Fruit fly (Drosophila melanogaster) whole organism, embryonic: ENCODE results near the gene CG31793.

Experiments
- C15 ChIP-seq: fragments of 200-800 bp; sonication (Bioruptor generic); IDR thresholded peaks from 3 replicates; pipeline ENCODE4 v1.3.6; 2022; ENCODE audit warnings: missing biosample characterization, missing genetic modification characterization
- CG10147 ChIP-seq: fragments of 200-800 bp; sonication (Bioruptor generic); optimal IDR thresholded peaks from 2 replicates; lab custom pipeline; 2019; ENCODE audit warnings: missing biosample characterization, mild to moderate bottlenecking, missing genetic modification characterization, moderate library complexity
- CG10209 ChIP-seq: fragments of 200-800 bp; sonication (Bioruptor generic); optimal IDR thresholded peaks from 3 replicates; lab custom pipeline; 2017; ENCODE audit warnings: missing biosample characterization, mild to moderate bottlenecking, missing genetic modification characterization, missing genetic modification reagents
- CG10654 ChIP-seq: fragments of 200-800 bp; sonication (Bioruptor generic); optimal IDR thresholded peaks from 2 replicates; lab custom pipeline; 2016; ENCODE audit warnings: missing biosample characterization, missing genetic modification characterization
- CG12104 ChIP-seq: fragments of 200-800 bp; sonication (Bioruptor generic); optimal IDR thresholded peaks from 3 replicates; lab custom pipeline; 2016; ENCODE audit warnings: missing biosample characterization, missing genetic modification characterization
- CG14441 ChIP-seq: fragments of 200-800 bp; sonication (Bioruptor generic); IDR thresholded peaks from 2 replicates; pipeline ENCODE4 v1.3.6; 2022; ENCODE audit warnings: missing biosample characterization, missing genetic modification characterization
- CG15073 ChIP-seq: fragments of 200-800 bp; sonication (Bioruptor generic); optimal IDR thresholded peaks from 2 replicates; lab custom pipeline; 2016; ENCODE audit warnings: missing biosample characterization, missing genetic modification characterization
- CG17186 ChIP-seq: fragments of 200-800 bp; sonication (Bioruptor generic); optimal IDR thresholded peaks from 3 replicates; lab custom pipeline; 2017; ENCODE audit warnings: missing biosample characterization, missing genetic modification reagents, missing genetic modification characterization
- CG17568 ChIP-seq: fragments of 200-800 bp; sonication (Bioruptor generic); optimal IDR thresholded peaks from 2 replicates; lab custom pipeline; 2018; ENCODE audit warnings: missing biosample characterization, mild to moderate bottlenecking, missing genetic modification characterization, moderate library complexity
- CG18764 ChIP-seq: fragments of 200-800 bp; sonication (Bioruptor generic); optimal IDR thresholded peaks from 3 replicates; lab custom pipeline; 2016; ENCODE audit warnings: missing biosample characterization, missing genetic modification characterization
- CG2202 ChIP-seq: fragments of 200-800 bp; sonication (Bioruptor generic); optimal IDR thresholded peaks from 2 replicates; lab custom pipeline; 2018; ENCODE audit warnings: missing biosample characterization, mild to moderate bottlenecking, missing genetic modification characterization
- CG2889 ChIP-seq: fragments of 200-800 bp; sonication (Bioruptor generic); IDR thresholded peaks from 3 replicates; pipeline ENCODE4 v1.3.6; 2022; ENCODE audit warnings: missing biosample characterization, missing genetic modification characterization
- CG3065 ChIP-seq: fragments of 200-800 bp; sonication (Bioruptor generic); optimal IDR thresholded peaks from 2 replicates; lab custom pipeline; 2016; ENCODE audit warnings: missing biosample characterization, missing genetic modification characterization
- CG4328 ChIP-seq: fragments of 200-800 bp; sonication (Bioruptor generic); optimal IDR thresholded peaks from 3 replicates; lab custom pipeline; 2017; ENCODE audit warnings: missing biosample characterization, missing genetic modification reagents, missing genetic modification characterization
- CG6689 ChIP-seq: fragments of 200-800 bp; sonication (Bioruptor generic); IDR thresholded peaks from 2 replicates; pipeline ENCODE4 v1.3.6; 2022; ENCODE audit warnings: missing biosample characterization, missing genetic modification characterization
- CG7745 ChIP-seq: fragments of 200-800 bp; sonication (Bioruptor generic); optimal IDR thresholded peaks from 2 replicates; lab custom pipeline; 2018; ENCODE audit warnings: missing biosample characterization, mild to moderate bottlenecking, missing genetic modification characterization, moderate library complexity
- CG7963 ChIP-seq: fragments of 200-800 bp; sonication (Bioruptor generic); IDR thresholded peaks from 3 replicates; pipeline ENCODE4 v1.3.6; 2022; ENCODE audit warnings: missing biosample characterization, missing genetic modification characterization; ENCODE audit not compliant: partially characterized antibody
- CG9609 ChIP-seq: fragments of 200-800 bp; sonication (Bioruptor generic); optimal IDR thresholded peaks from 3 replicates; lab custom pipeline; 2016; ENCODE audit warnings: missing biosample characterization, missing genetic modification characterization
- Drgx ChIP-seq: fragments of 200-800 bp; sonication (Bioruptor generic); IDR thresholded peaks from 2 replicates; pipeline ENCODE4 v1.3.6; 2022; ENCODE audit warnings: missing biosample characterization, missing genetic modification characterization
- Fer2 ChIP-seq: fragments of 200-800 bp; sonication (Bioruptor generic); optimal IDR thresholded peaks from 2 replicates; lab custom pipeline; 2018; ENCODE audit warnings: missing biosample characterization, mild to moderate bottlenecking, missing genetic modification characterization, moderate library complexity
- Gug ChIP-seq: fragments of 200-800 bp; sonication (Bioruptor generic); IDR thresholded peaks from 4 replicates; pipeline ENCODE4 v1.3.6; 2022; ENCODE audit warnings: missing biosample characterization, missing genetic modification characterization
- Hand ChIP-seq: fragments of 200-800 bp; sonication (Bioruptor generic); optimal IDR thresholded peaks from 2 replicates; lab custom pipeline; 2017; ENCODE audit warnings: mild to moderate bottlenecking, missing biosample characterization, missing genetic modification reagents, missing genetic modification characterization
- Mrtf ChIP-seq: fragments of 200-800 bp; sonication (Bioruptor generic); IDR thresholded peaks from 3 replicates; pipeline ENCODE4 v1.3.6; 2022; ENCODE audit warnings: missing biosample characterization, missing genetic modification characterization
- Nf-YC ChIP-seq: fragments of 200-800 bp; optimal IDR thresholded peaks from 3 replicates; lab custom pipeline; 2019; ENCODE audit warnings: missing biosample characterization, mild to moderate bottlenecking, missing genetic modification characterization, moderate library complexity
- Pdp1 ChIP-seq, 2 experiments: fragments of 200-800 bp; sonication (Bioruptor generic); optimal IDR thresholded peaks; 3 replicates each; lab custom pipeline; 2016; ENCODE audit warnings: missing biosample characterization in 2 of 2, missing genetic modification characterization in 2 of 2, mild to moderate bottlenecking in 1 of 2, moderate library complexity in 1 of 2
- Ravus ChIP-seq: fragments of 200-800 bp; sonication (Bioruptor generic); IDR thresholded peaks from 2 replicates; pipeline ENCODE4 v1.3.6; 2022; ENCODE audit warnings: missing biosample characterization, missing genetic modification characterization
- Scr ChIP-seq: fragments of 200-800 bp; sonication (Bioruptor generic); IDR thresholded peaks from 2 replicates; pipeline ENCODE4 v1.3.6; 2022; ENCODE audit warnings: missing biosample characterization, missing genetic modification characterization; ENCODE audit not compliant: partially characterized antibody
- Stat92E ChIP-seq, 3 experiments: fragments of >200 bp in 2 of 3; fragments of 200-800 bp in 1 of 3; sonication (Bioruptor generic) in 1 of 3; optimal IDR thresholded peaks; 2 replicates each; lab custom pipeline; 2017 to 2019; ENCODE audit warnings: missing biosample characterization in 3 of 3, missing genetic modification characterization in 3 of 3, mild to moderate bottlenecking in 1 of 3, moderate library complexity in 1 of 3
- TFAM ChIP-seq: fragments of 200-800 bp; sonication (Bioruptor generic); optimal IDR thresholded peaks from 2 replicates; lab custom pipeline; 2017; ENCODE audit warnings: missing biosample characterization, missing genetic modification characterization, inconsistent platforms
- Tbp ChIP-seq: fragments of >200 bp; optimal IDR thresholded peaks from 2 replicates; lab custom pipeline; 2018; ENCODE audit warnings: missing biosample characterization, missing genetic modification characterization
- ac ChIP-seq: fragments of 200-800 bp; sonication (Bioruptor generic); optimal IDR thresholded peaks from 3 replicates; lab custom pipeline; 2017; ENCODE audit warnings: missing biosample characterization, mild to moderate bottlenecking, missing genetic modification characterization
- ara ChIP-seq: fragments of 200-800 bp; sonication (Bioruptor generic); IDR thresholded peaks from 2 replicates; pipeline ENCODE4 v1.3.6; 2022; ENCODE audit warnings: missing biosample characterization, missing genetic modification characterization
- ase ChIP-seq: fragments of 200-800 bp; sonication (Bioruptor generic); IDR thresholded peaks from 3 replicates; pipeline ENCODE4 v1.3.6; 2022; ENCODE audit warnings: missing biosample characterization, missing genetic modification characterization
- bowl ChIP-seq: fragments of 200-800 bp; sonication (Bioruptor generic); IDR thresholded peaks from 2 replicates; pipeline ENCODE4 v1.3.6; 2022; ENCODE audit warnings: missing biosample characterization, missing genetic modification characterization
- cad ChIP-seq: fragments of >200 bp; optimal IDR thresholded peaks from 2 replicates; lab custom pipeline; 2017; ENCODE audit warnings: missing biosample characterization, missing genetic modification characterization
- chinmo ChIP-seq: fragments of 200-800 bp; sonication (Bioruptor generic); IDR thresholded peaks from 4 replicates; pipeline ENCODE4 v1.3.6; 2022; ENCODE audit warnings: missing biosample characterization, missing genetic modification characterization; ENCODE audit not compliant: partially characterized antibody
- chm ChIP-seq: fragments of 200-800 bp; sonication (Bioruptor generic); IDR thresholded peaks from 2 replicates; pipeline ENCODE4 v1.3.6; 2022; ENCODE audit warnings: missing biosample characterization, missing genetic modification characterization
- cwo ChIP-seq: fragments of 200-800 bp; sonication (Bioruptor generic); optimal IDR thresholded peaks from 3 replicates; lab custom pipeline; 2017; ENCODE audit warnings: missing biosample characterization, missing genetic modification characterization, mild to moderate bottlenecking, moderate library complexity, missing genetic modification reagents
- dm ChIP-seq: fragments of 200-800 bp; sonication (Bioruptor generic); optimal IDR thresholded peaks from 3 replicates; lab custom pipeline; 2016; ENCODE audit warnings: missing biosample characterization, missing genetic modification characterization
- dmrt99B ChIP-seq: fragments of 200-800 bp; sonication (Bioruptor generic); optimal IDR thresholded peaks from 2 replicates; lab custom pipeline; 2018; ENCODE audit warnings: missing biosample characterization, mild to moderate bottlenecking, missing genetic modification characterization, moderate library complexity
- fd102C ChIP-seq: fragments of 200-800 bp; sonication (Bioruptor generic); optimal IDR thresholded peaks from 2 replicates; lab custom pipeline; 2018; ENCODE audit warnings: missing biosample characterization, mild to moderate bottlenecking, missing genetic modification characterization, moderate library complexity
- grau ChIP-seq: fragments of 200-800 bp; optimal IDR thresholded peaks from 3 replicates; lab custom pipeline; 2019; ENCODE audit warnings: missing biosample characterization, mild to moderate bottlenecking, missing genetic modification characterization, moderate library complexity
- kay ChIP-seq: fragments of 200-800 bp; sonication (Bioruptor generic); optimal IDR thresholded peaks from 2 replicates; lab custom pipeline; 2016; ENCODE audit warnings: missing biosample characterization, missing genetic modification characterization
- ken ChIP-seq: fragments of 200-800 bp; sonication (Bioruptor generic); IDR thresholded peaks from 3 replicates; pipeline ENCODE4 v1.3.6; 2022; ENCODE audit warnings: missing biosample characterization, missing genetic modification characterization
- lola ChIP-seq, 3 experiments: fragments of >200 bp in 2 of 3; fragments of 200-800 bp in 1 of 3; sonication (Bioruptor generic) in 1 of 3; optimal IDR thresholded peaks; 2 replicates each; lab custom pipeline; 2017 to 2019; ENCODE audit warnings: missing biosample characterization in 3 of 3, missing genetic modification characterization in 3 of 3, mild to moderate bottlenecking in 1 of 3, moderate library complexity in 1 of 3
- luna ChIP-seq: fragments of 200-800 bp; sonication (Bioruptor generic); optimal IDR thresholded peaks from 2 replicates; lab custom pipeline; 2016; ENCODE audit warnings: missing biosample characterization, missing genetic modification characterization
- mam ChIP-seq: fragments of 200-800 bp; sonication (Bioruptor generic); optimal IDR thresholded peaks from 3 replicates; lab custom pipeline; 2016; ENCODE audit warnings: missing biosample characterization, missing genetic modification characterization
- pita ChIP-seq: fragments of 200-800 bp; sonication (Bioruptor generic); optimal IDR thresholded peaks from 2 replicates; lab custom pipeline; 2017; ENCODE audit warnings: missing biosample characterization, mild to moderate bottlenecking, missing genetic modification characterization
- row ChIP-seq: fragments of 200-800 bp; sonication (Bioruptor generic); IDR thresholded peaks from 3 replicates; pipeline ENCODE4 v1.3.6; 2022; ENCODE audit warnings: missing biosample characterization, missing genetic modification characterization
- sens-2 ChIP-seq: fragments of 200-800 bp; sonication (Bioruptor generic); IDR thresholded peaks from 2 replicates; pipeline ENCODE4 v1.3.6; 2022; ENCODE audit warnings: missing biosample characterization, missing genetic modification characterization
- toy ChIP-seq: fragments of 200-800 bp; sonication (Bioruptor generic); IDR thresholded peaks from 2 replicates; pipeline ENCODE4 v1.3.6; 2022; ENCODE audit warnings: missing biosample characterization, missing genetic modification characterization

The CG31793 gene

DNA sequence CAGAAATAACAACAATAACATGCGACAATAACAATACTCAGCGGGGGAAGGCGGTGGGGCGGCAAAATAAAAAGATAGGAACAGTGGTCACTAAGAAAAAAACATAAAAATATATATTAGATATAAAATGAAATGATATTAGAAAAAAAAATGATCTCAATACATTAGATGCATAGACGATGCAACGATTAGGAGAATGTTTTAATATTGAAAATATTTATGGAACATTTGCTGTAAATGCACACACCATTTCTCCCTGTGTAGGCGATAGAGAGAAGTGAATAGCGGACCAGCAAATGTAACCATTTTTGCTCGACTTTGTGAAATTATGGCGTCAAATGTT is 37.0 kb upstream of the CG31793 start (continued):
- TF ChIP-seq Ravus (GFP tag; lab: Robert Waterston, UW) (peak; percentile 73), CG3065 (peak; percentile 21), Nf-YC (tag; lab: Kevin White, UChicago) (peak; percentile 45), lola (GFP tag; optimal IDR thresholded peaks at IDR 0.05; lab: Kevin White, UChicago) (peak in 1 of 3 experiments; percentile 6), ara (GFP tag; lab: Robert Waterston, UW) (peak; percentile 71), mam (GFP tag; lab: Kevin White, UChicago) (peak; percentile 66), CG7745 (no peak), dmrt99B (tag; lab: Kevin White, UChicago) (peak; percentile 76), C15 (GFP tag; lab: Robert Waterston, UW) (peak; percentile 88; the same call in 2 of the 3 replicates), sens-2 (GFP tag; lab: Robert Waterston, UW) (peak; percentile 36; the same call in 1 of the 2 replicates), Pdp1 (GFP tag; optimal IDR thresholded peaks at IDR 0.05; lab: Kevin White, UChicago) (peak; percentile 21 to 61), CG18764 (GFP tag; lab: Kevin White, UChicago) (peak; percentile 70), dm (GFP tag; lab: Kevin White, UChicago) (no peak), Gug (GFP tag; lab: Robert Waterston, UW) (peak; percentile 81), cwo (GFP tag; lab: Kevin White, UChicago) (peak; percentile 81), CG12104 (GFP tag; lab: Kevin White, UChicago) (peak; percentile 54), Stat92E (GFP tag; optimal IDR thresholded peaks at IDR 0.05; lab: Kevin White, UChicago) (no peak), Drgx (peak; percentile 77), row (GFP tag; lab: Robert Waterston, UW) (peak; percentile 95), CG15073 (GFP tag; lab: Kevin White, UChicago) (no peak), bowl (GFP tag; lab: Robert Waterston, UW) (peak; percentile 79; the same call in 1 of the 2 replicates), CG2202 (tag; lab: Kevin White, UChicago) (no peak), CG10147 (GFP tag; lab: Kevin White, UChicago) (peak; percentile 75), ken (GFP tag; lab: Robert Waterston, UW) (peak; percentile 65; the same call in 2 of the 3 replicates), CG6689 (GFP tag; lab: Robert Waterston, UW) (peak; percentile 88), CG2889 (peak; percentile 92), CG10209 (GFP tag; lab: Kevin White, UChicago) (peak; percentile 68), CG4328 (GFP tag; lab: Kevin White, UChicago) (no peak), CG17186 (no peak), Mrtf (GFP tag; lab: Robert Waterston, UW) (peak; percentile 82), chm (peak; percentile 68; the same call in 1 of the 2 replicates), CG17568 (GFP tag; lab: Kevin White, UChicago) (peak; percentile 63), TFAM (GFP tag; lab: Kevin White, UChicago) (no peak), Tbp (GFP tag; lab: Kevin White, UChicago) (no peak), luna (GFP tag; lab: Kevin White, UChicago) (no peak), CG9609 (peak; percentile 15), pita (GFP tag; lab: Kevin White, UChicago) (no peak), CG14441 (GFP tag; lab: Robert Waterston, UW) (peak; percentile 89), toy (peak; percentile 86), grau (tag; lab: Kevin White, UChicago) (peak; percentile 88), ase (GFP tag; lab: Robert Waterston, UW) (peak; percentile 81), fd102C (no peak), chinmo (GFP tag; lab: Robert Waterston, UW) (no peak; the same call in 2 of the 4 replicates), cad (no peak), Scr (GFP tag; lab: Robert Waterston, UW) (no peak), CG7963 (GFP tag; lab: Robert Waterston, UW) (no peak), kay (no peak), ac (GFP tag; lab: Kevin White, UChicago) (no peak), CG10654 (GFP tag; lab: Kevin White, UChicago) (peak; percentile 53), Hand (GFP tag; lab: Kevin White, UChicago) (peak; percentile 63), Fer2 (tag; lab: Kevin White, UChicago) (peak; percentile 77)
